Fruit fly (Drosophila melanogaster): ENCODE data around the gene CG15824.

CG15824 gene

dm6 chr2L:856690-857488 is 28.1 kb downstream of the CG15824 start (continued):
- TF ChIP-seq YL-1 (GFP tag; optimal IDR thresholded peaks at IDR 0.05) (no peak), CG31224 (GFP tag; IDR thresholded peaks at IDR 0.05) (peak; percentile 67), psq (GFP tag; optimal IDR thresholded peaks at IDR 0.05) (no peak), Gug (GFP tag; IDR thresholded peaks at IDR 0.05) (peak; percentile 85), Sox102F (GFP tag; optimal IDR thresholded peaks at IDR 0.05) (peak; percentile 80), slou (GFP tag; optimal IDR thresholded peaks at IDR 0.05) (no peak), CG18476 (GFP tag; optimal IDR thresholded peaks at IDR 0.05) (peak; percentile 68), cwo (GFP tag; optimal IDR thresholded peaks at IDR 0.05) (peak; percentile 65), CG3847 (GFP tag; IDR thresholded peaks at IDR 0.05) (peak; percentile 60), CG13287 (GFP tag; IDR thresholded peaks at IDR 0.05; ENCODE audit: partially characterized antibody) (no peak), abd-A (tag; optimal IDR thresholded peaks at IDR 0.05) (no peak), chn (GFP tag; optimal IDR thresholded peaks at IDR 0.05) (peak; percentile 64), CG1832 (GFP tag; optimal IDR thresholded peaks at IDR 0.05) (no peak), NC2β (GFP tag; optimal IDR thresholded peaks at IDR 0.05) (peak; percentile 21), Hand (GFP tag; optimal IDR thresholded peaks at IDR 0.05) (no peak), tin (GFP tag; optimal IDR thresholded peaks at IDR 0.05) (peak; percentile 46), MBD-R2 (GFP tag; IDR thresholded peaks at IDR 0.05) (peak; percentile 49; the same call in 1 of the 2 replicates), slp2 (GFP tag; optimal IDR thresholded peaks at IDR 0.05) (peak; percentile 73), luna (GFP tag; optimal IDR thresholded peaks at IDR 0.05) (no peak), CG2875 (GFP tag; optimal IDR thresholded peaks at IDR 0.05) (peak; percentile 83), aop (GFP tag; IDR thresholded peaks at IDR 0.05) (peak; percentile 52; the same call in 1 of the 2 replicates), rib (GFP tag; IDR thresholded peaks at IDR 0.05) (peak; percentile 27; the same call in 1 of the 2 replicates), ind (GFP tag; optimal IDR thresholded peaks at IDR 0.05) (peak; percentile 80), CG7372 (GFP tag; IDR thresholded peaks at IDR 0.05) (peak; percentile 59), ERR (GFP tag; optimal IDR thresholded peaks at IDR 0.05) (peak; percentile 3), CG11247 (GFP tag; IDR thresholded peaks at IDR 0.05) (peak; percentile 50; the same call in 1 of the 2 replicates), jing (GFP tag; optimal IDR thresholded peaks at IDR 0.05) (peak; percentile 82), CG12219 (GFP tag; optimal IDR thresholded peaks at IDR 0.05) (peak; percentile 82), kni (GFP tag; optimal IDR thresholded peaks at IDR 0.05) (peak; percentile 22), CG12299 (tag; optimal IDR thresholded peaks at IDR 0.05) (peak; percentile 38), CG12769 (tag; optimal IDR thresholded peaks at IDR 0.05) (peak; percentile 81), CG9727 (GFP tag; optimal IDR thresholded peaks at IDR 0.05) (peak; percentile 66), bab2 (GFP tag; optimal IDR thresholded peaks at IDR 0.05) (peak; percentile 58), knrl (GFP tag; IDR thresholded peaks at IDR 0.05; ENCODE audit: partially characterized antibody) (no peak), HLH4C (GFP tag; IDR thresholded peaks at IDR 0.05; ENCODE audit: partially characterized antibody) (no peak), sima (GFP tag; optimal IDR thresholded peaks at IDR 0.05) (no peak), Abd-B (GFP tag; optimal IDR thresholded peaks at IDR 0.05) (peak; percentile 68), pzg (GFP tag; optimal IDR thresholded peaks at IDR 0.05) (no peak), Bteb2 (GFP tag; optimal IDR thresholded peaks at IDR 0.05) (no peak), fd3F (GFP tag; optimal IDR thresholded peaks at IDR 0.05) (peak; percentile 11), br (optimal IDR thresholded peaks at IDR 0.05) (no peak), zfh2 (GFP tag; optimal IDR thresholded peaks at IDR 0.05) (peak; percentile 18), CG34376 (GFP tag; optimal IDR thresholded peaks at IDR 0.05) (peak; percentile 48), CG14860 (GFP tag; IDR thresholded peaks at IDR 0.05; ENCODE audit: partially characterized antibody) (no peak), CTCF (GFP tag; optimal IDR thresholded peaks at IDR 0.05) (peak; percentile 1), CG34224 (GFP tag; IDR thresholded peaks at IDR 0.05; ENCODE audit: partially characterized antibody) (no peak), CG15073 (GFP tag; optimal IDR thresholded peaks at IDR 0.05) (no peak), CG17912 (GFP tag; optimal IDR thresholded peaks at IDR 0.05) (no peak), CG1792 (GFP tag; optimal IDR thresholded peaks at IDR 0.05) (peak; percentile 58), ase (GFP tag; IDR thresholded peaks at IDR 0.05) (peak; percentile 79)
